Fruit fly (Drosophila melanogaster) whole organism, embryonic: ENCODE measurements around the gene Dbp21E2.

ENCODE experiments used
- Antp ChIP-seq: fragments of 200-800 bp; sonication (Bioruptor generic); optimal IDR thresholded peaks from 3 replicates; lab custom pipeline; 2016; ENCODE audit warnings: missing biosample characterization, missing genetic modification characterization
- CG10267 ChIP-seq: fragments of 200-800 bp; sonication (Bioruptor generic); optimal IDR thresholded peaks from 2 replicates; lab custom pipeline; 2018; ENCODE audit warnings: missing biosample characterization, mild to moderate bottlenecking, missing genetic modification characterization, moderate library complexity
- CG10979 ChIP-seq: fragments of 200-800 bp; sonication (Bioruptor generic); optimal IDR thresholded peaks from 2 replicates; lab custom pipeline; 2018; ENCODE audit warnings: missing biosample characterization, mild to moderate bottlenecking, missing genetic modification characterization, moderate library complexity
- CG12659 ChIP-seq: fragments of 200-800 bp; sonication (Bioruptor generic); optimal IDR thresholded peaks from 3 replicates; lab custom pipeline; 2017; ENCODE audit warnings: mild to moderate bottlenecking, missing biosample characterization, missing genetic modification reagents, missing genetic modification characterization
- CG12942 ChIP-seq: fragments of 200-800 bp; sonication (Bioruptor generic); optimal IDR thresholded peaks from 3 replicates; lab custom pipeline; 2016; ENCODE audit warnings: missing biosample characterization, missing genetic modification characterization
- CG13775 ChIP-seq: fragments of 200-800 bp; sonication (Bioruptor generic); optimal IDR thresholded peaks from 3 replicates; lab custom pipeline; 2017; ENCODE audit warnings: missing biosample characterization, mild to moderate bottlenecking, missing genetic modification characterization
- CG15269 ChIP-seq: fragments of 200-800 bp; sonication (Bioruptor generic); optimal IDR thresholded peaks from 2 replicates; lab custom pipeline; 2018; ENCODE audit warnings: missing biosample characterization, mild to moderate bottlenecking, missing genetic modification characterization, moderate library complexity
- CG15514 ChIP-seq: fragments of 200-800 bp; sonication (Bioruptor generic); optimal IDR thresholded peaks from 3 replicates; lab custom pipeline; 2017; ENCODE audit warnings: missing biosample characterization, missing genetic modification characterization, mild to moderate bottlenecking, moderate library complexity, missing genetic modification reagents
- CG15696 ChIP-seq: fragments of 200-800 bp; sonication (Bioruptor generic); optimal IDR thresholded peaks from 2 replicates; lab custom pipeline; 2019; ENCODE audit warnings: missing biosample characterization, mild to moderate bottlenecking, missing genetic modification characterization, moderate library complexity
- CG17359 ChIP-seq: fragments of 200-800 bp; sonication (Bioruptor generic); optimal IDR thresholded peaks from 3 replicates; lab custom pipeline; 2018; ENCODE audit warnings: missing biosample characterization, mild to moderate bottlenecking, missing genetic modification characterization, moderate library complexity
- CG17361 ChIP-seq: fragments of 200-800 bp; sonication (Bioruptor generic); IDR thresholded peaks from 3 replicates; pipeline ENCODE4 v1.3.6; 2022; ENCODE audit warnings: missing biosample characterization, missing genetic modification characterization
- CG2116 ChIP-seq: fragments of 200-800 bp; sonication (Bioruptor generic); optimal IDR thresholded peaks from 3 replicates; lab custom pipeline; 2018; ENCODE audit warnings: missing biosample characterization, mild to moderate bottlenecking, missing genetic modification characterization
- CG2202 ChIP-seq: fragments of 200-800 bp; sonication (Bioruptor generic); optimal IDR thresholded peaks from 2 replicates; lab custom pipeline; 2018; ENCODE audit warnings: missing biosample characterization, mild to moderate bottlenecking, missing genetic modification characterization
- CG2712 ChIP-seq: fragments of 200-800 bp; optimal IDR thresholded peaks from 3 replicates; lab custom pipeline; 2019; ENCODE audit warnings: missing biosample characterization, mild to moderate bottlenecking, missing genetic modification characterization, moderate library complexity
- CG2875 ChIP-seq: fragments of 200-800 bp; sonication (Bioruptor generic); optimal IDR thresholded peaks from 2 replicates; lab custom pipeline; 2017; ENCODE audit warnings: missing biosample characterization, mild to moderate bottlenecking, missing genetic modification characterization, missing genetic modification reagents
- CG2889 ChIP-seq: fragments of 200-800 bp; sonication (Bioruptor generic); IDR thresholded peaks from 3 replicates; pipeline ENCODE4 v1.3.6; 2022; ENCODE audit warnings: missing biosample characterization, missing genetic modification characterization
- CG43689 ChIP-seq: fragments of 200-800 bp; sonication (Bioruptor generic); IDR thresholded peaks from 2 replicates; pipeline ENCODE4 v1.3.6; 2022; ENCODE audit warnings: missing biosample characterization, missing genetic modification characterization
- CG4424 ChIP-seq: fragments of 200-800 bp; sonication (Bioruptor generic); optimal IDR thresholded peaks from 3 replicates; lab custom pipeline; 2016; ENCODE audit warnings: missing biosample characterization, missing genetic modification characterization
- CG6683 ChIP-seq: fragments of 200-800 bp; sonication (Bioruptor generic); optimal IDR thresholded peaks from 2 replicates; lab custom pipeline; 2017; ENCODE audit warnings: missing biosample characterization, mild to moderate bottlenecking, missing genetic modification characterization, missing genetic modification reagents
- CG7928 ChIP-seq: fragments of 200-800 bp; sonication (Bioruptor generic); optimal IDR thresholded peaks from 2 replicates; lab custom pipeline; 2017; ENCODE audit warnings: missing biosample characterization, mild to moderate bottlenecking, missing genetic modification characterization
- CG8089 ChIP-seq: fragments of 200-800 bp; sonication (Bioruptor generic); optimal IDR thresholded peaks from 3 replicates; lab custom pipeline; 2016; ENCODE audit warnings: missing biosample characterization, missing genetic modification characterization
- CG8359 ChIP-seq: fragments of 200-800 bp; sonication (Bioruptor generic); optimal IDR thresholded peaks from 2 replicates; lab custom pipeline; 2017; ENCODE audit warnings: missing biosample characterization, mild to moderate bottlenecking, missing genetic modification characterization, borderline replicate concordance
- CG8388 ChIP-seq: fragments of 200-800 bp; sonication (Bioruptor generic); optimal IDR thresholded peaks from 2 replicates; lab custom pipeline; 2019; ENCODE audit warnings: missing biosample characterization, mild to moderate bottlenecking, missing genetic modification characterization, moderate library complexity
- CG9609 ChIP-seq: fragments of 200-800 bp; sonication (Bioruptor generic); optimal IDR thresholded peaks from 3 replicates; lab custom pipeline; 2016; ENCODE audit warnings: missing biosample characterization, missing genetic modification characterization
- Dip3 ChIP-seq: fragments of 200-800 bp; sonication (Bioruptor generic); optimal IDR thresholded peaks from 3 replicates; lab custom pipeline; 2016; ENCODE audit warnings: missing biosample characterization, missing genetic modification characterization
- HmgZ ChIP-seq: fragments of 200-800 bp; sonication (Bioruptor generic); optimal IDR thresholded peaks from 2 replicates; lab custom pipeline; 2018; ENCODE audit warnings: missing biosample characterization, mild to moderate bottlenecking, missing genetic modification characterization
- Kr ChIP-seq: fragments of 200-800 bp; sonication (Bioruptor generic); optimal IDR thresholded peaks from 2 replicates; lab custom pipeline; 2017; ENCODE audit warnings: missing biosample characterization, mild to moderate bottlenecking, missing genetic modification characterization
- Med ChIP-seq: fragments of 200-800 bp; sonication (Bioruptor generic); peaks from one replicate; lab custom pipeline; 2016; ENCODE audit warnings: missing biosample characterization, missing genetic modification characterization, mild to moderate bottlenecking, inconsistent platforms, moderate library complexity
- Sox100B ChIP-seq: fragments of 200-800 bp; sonication (Bioruptor generic); optimal IDR thresholded peaks from 3 replicates; lab custom pipeline; 2018; ENCODE audit warnings: missing biosample characterization, mild to moderate bottlenecking, missing genetic modification characterization
- Ssrp ChIP-seq: fragments of 200-800 bp; sonication (Bioruptor generic); optimal IDR thresholded peaks from 2 replicates; lab custom pipeline; 2018; ENCODE audit warnings: missing biosample characterization, mild to moderate bottlenecking, missing genetic modification characterization, moderate library complexity
- az2 ChIP-seq: fragments of 200-800 bp; sonication (Bioruptor generic); optimal IDR thresholded peaks from 3 replicates; lab custom pipeline; 2016; ENCODE audit warnings: missing biosample characterization, missing genetic modification characterization
- bsh ChIP-seq, 2 experiments: fragments of 200-800 bp; sonication (Bioruptor generic); optimal IDR thresholded peaks; 2 replicates each; lab custom pipeline; 2017 to 2018; ENCODE audit warnings: mild to moderate bottlenecking in 2 of 2, missing biosample characterization in 2 of 2, missing genetic modification characterization in 2 of 2, moderate library complexity in 1 of 2
- cad ChIP-seq: fragments of >200 bp; optimal IDR thresholded peaks from 2 replicates; lab custom pipeline; 2017; ENCODE audit warnings: missing biosample characterization, missing genetic modification characterization
- cato ChIP-seq: fragments of 200-800 bp; sonication (Bioruptor generic); optimal IDR thresholded peaks from 2 replicates; lab custom pipeline; 2016; ENCODE audit warnings: missing biosample characterization, missing genetic modification characterization, borderline replicate concordance
- dmrt99B ChIP-seq: fragments of 200-800 bp; sonication (Bioruptor generic); optimal IDR thresholded peaks from 2 replicates; lab custom pipeline; 2018; ENCODE audit warnings: missing biosample characterization, mild to moderate bottlenecking, missing genetic modification characterization, moderate library complexity
- fd96Cb ChIP-seq: fragments of 200-800 bp; sonication (Bioruptor generic); optimal IDR thresholded peaks from 2 replicates; lab custom pipeline; 2018; ENCODE audit warnings: missing biosample characterization, mild to moderate bottlenecking, missing genetic modification characterization, moderate library complexity
- grau ChIP-seq: fragments of 200-800 bp; optimal IDR thresholded peaks from 3 replicates; lab custom pipeline; 2019; ENCODE audit warnings: missing biosample characterization, mild to moderate bottlenecking, missing genetic modification characterization, moderate library complexity
- h ChIP-seq: fragments of >200 bp; optimal IDR thresholded peaks from 2 replicates; lab custom pipeline; 2017
- lola ChIP-seq, 3 experiments: fragments of >200 bp in 2 of 3; fragments of 200-800 bp in 1 of 3; sonication (Bioruptor generic) in 1 of 3; optimal IDR thresholded peaks; 2 replicates each; lab custom pipeline; 2017 to 2019; ENCODE audit warnings: missing biosample characterization in 3 of 3, missing genetic modification characterization in 3 of 3, mild to moderate bottlenecking in 1 of 3, moderate library complexity in 1 of 3
- lov ChIP-seq, 2 experiments: fragments of 200-800 bp in 1 of 2; fragments of >200 bp in 1 of 2; sonication (Bioruptor generic) in 1 of 2; IDR thresholded peaks in 1 of 2; optimal IDR thresholded peaks in 1 of 2; 2 replicates in 1 of 2; 3 replicates in 1 of 2; pipeline versions ENCODE4 v1.3.6 to Lab custom; 2017 to 2022; ENCODE audit warnings: missing biosample characterization in 1 of 2, missing genetic modification characterization in 1 of 2
- nmo ChIP-seq: fragments of 200-800 bp; sonication (Bioruptor generic); optimal IDR thresholded peaks from 2 replicates; lab custom pipeline; 2018; ENCODE audit warnings: missing biosample characterization, mild to moderate bottlenecking, missing genetic modification characterization, moderate library complexity
- prd ChIP-seq, 3 experiments: fragments of >200 bp in 2 of 3; fragments of 200-800 bp in 1 of 3; sonication (Bioruptor generic) in 1 of 3; optimal IDR thresholded peaks in 2 of 3; IDR thresholded peaks in 1 of 3; 2 replicates in 2 of 3; 3 replicates in 1 of 3; pipeline versions ENCODE4 v1.3.6 to Lab custom; 2017 to 2022; ENCODE audit warnings: missing biosample characterization in 1 of 3, missing genetic modification characterization in 1 of 3
- ro ChIP-seq: fragments of 200-800 bp; sonication (Bioruptor generic); IDR thresholded peaks from 2 replicates; pipeline ENCODE4 v1.3.6; 2022; ENCODE audit warnings: missing biosample characterization, missing genetic modification characterization
- salm ChIP-seq: fragments of 200-800 bp; sonication (Bioruptor generic); optimal IDR thresholded peaks from 2 replicates; lab custom pipeline; 2018; ENCODE audit warnings: missing biosample characterization, mild to moderate bottlenecking, missing genetic modification characterization
- sisA ChIP-seq: fragments of 200-800 bp; sonication (Bioruptor generic); IDR thresholded peaks from 2 replicates; pipeline ENCODE4 v1.3.6; 2022; ENCODE audit warnings: missing biosample characterization, missing genetic modification characterization
- trem ChIP-seq: fragments of 200-800 bp; optimal IDR thresholded peaks from 3 replicates; lab custom pipeline; 2019; ENCODE audit warnings: missing biosample characterization, mild to moderate bottlenecking, missing genetic modification characterization, moderate library complexity

Gene Dbp21E2

DNA sequence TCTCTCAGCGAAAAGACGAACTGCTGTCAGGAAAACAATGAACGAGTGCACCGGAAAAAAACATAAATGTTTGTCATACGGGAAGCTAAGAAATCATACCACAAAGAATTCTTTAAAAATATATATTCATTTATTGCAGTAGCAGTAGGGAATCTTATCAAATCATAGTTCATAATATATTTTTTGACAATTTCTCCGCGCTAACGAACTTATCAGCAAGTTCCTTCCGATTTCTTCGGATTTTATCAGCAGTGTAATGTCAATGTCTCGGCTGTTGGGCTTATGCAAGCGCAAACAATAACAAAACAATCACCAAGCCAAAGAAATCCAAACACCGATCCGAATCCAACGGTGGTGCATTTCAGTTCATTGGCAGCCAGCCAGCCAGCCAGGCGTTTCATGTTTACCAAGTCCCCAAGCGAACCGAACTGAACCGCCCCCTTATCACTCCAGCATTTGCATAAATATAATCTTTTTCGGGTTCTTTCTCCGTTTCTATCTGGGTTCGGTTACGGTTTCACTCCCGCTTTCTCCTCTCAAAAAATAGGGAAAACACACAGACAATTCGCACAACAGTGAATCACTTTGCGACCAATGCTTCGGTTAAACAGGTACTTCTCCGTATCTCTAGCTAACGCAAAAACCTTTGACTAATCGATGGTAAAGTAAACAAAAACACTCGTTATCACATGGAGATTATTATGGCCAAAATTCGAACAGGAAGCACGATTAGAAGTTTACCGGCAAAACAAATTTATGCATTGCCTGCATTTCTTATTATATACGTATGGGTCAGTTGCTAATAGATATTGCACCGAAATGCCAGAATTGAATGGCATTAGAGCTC is 16.4 kb downstream of the Dbp21E2 start (continued):
- peak; percentile 18 for TF ChIP-seq cato
- peak; percentile 63 for TF ChIP-seq CG2712 (tag; lab: Kevin White, UChicago)
- 0 out of 2 replicates have a peak, but pooled peaks have one; percentile 25 for TF ChIP-seq CG43689 (GFP tag; lab: Robert Waterston, UW)
- TF ChIP-seq Dip3 (GFP tag; lab: Kevin White, UChicago) = no peak
- peak; percentile 54 for TF ChIP-seq CG2202 (tag; lab: Kevin White, UChicago)
- TF ChIP-seq prd (optimal IDR thresholded peaks at IDR 0.05; lab: Kevin White, UChicago) = no peak
- TF ChIP-seq prd (GFP tag; IDR thresholded peaks at IDR 0.05; lab: Robert Waterston, UW) = peak; percentile 21; the same call in 1 of the 3 replicates
- TF ChIP-seq CG10979 (tag; lab: Kevin White, UChicago) = peak; percentile 66
- peak; percentile 33 for TF ChIP-seq CG8089 (GFP tag; lab: Kevin White, UChicago)
- no peak for TF ChIP-seq Antp (GFP tag; lab: Kevin White, UChicago)
- TF ChIP-seq cad = no peak
- peak; percentile 70 for TF ChIP-seq dmrt99B (tag; lab: Kevin White, UChicago)
- peak; percentile 48 for TF ChIP-seq nmo (GFP tag; lab: Kevin White, UChicago)
- TF ChIP-seq az2 (GFP tag; lab: Kevin White, UChicago) = peak; percentile 45
- peak; percentile 18 for TF ChIP-seq grau
- peak; percentile 39 for TF ChIP-seq CG15269
- TF ChIP-seq HmgZ = no peak
- peak in 1 of 3 experiments; percentile 41 for TF ChIP-seq lola (GFP tag; optimal IDR thresholded peaks at IDR 0.05; lab: Kevin White, UChicago)
- peak; percentile 17 for TF ChIP-seq CG12659
- TF ChIP-seq ro (GFP tag; lab: Robert Waterston, UW) = no peak
- TF ChIP-seq CG2116 = peak; percentile 0
- TF ChIP-seq CG12942 = peak; percentile 47
- peak; percentile 60 for TF ChIP-seq sisA (GFP tag; lab: Robert Waterston, UW)
- no peak for TF ChIP-seq CG8359 (GFP tag; lab: Kevin White, UChicago)
- no peak for TF ChIP-seq CG15514 (GFP tag; lab: Kevin White, UChicago)
- no peak for TF ChIP-seq CG6683 (GFP tag; lab: Kevin White, UChicago)
- TF ChIP-seq Med (GFP tag; lab: Kevin White, UChicago) = peak; percentile 74
- TF ChIP-seq CG8388 = peak; percentile 23
- TF ChIP-seq salm = peak; percentile 44
- TF ChIP-seq CG9609 = peak; percentile 7
- TF ChIP-seq Kr (GFP tag; lab: Kevin White, UChicago) = peak; percentile 27
- TF ChIP-seq Ssrp (tag; lab: Kevin White, UChicago) = peak; percentile 48
- peak; percentile 30 for TF ChIP-seq CG4424 (GFP tag; lab: Kevin White, UChicago)
- peak in 1 of 2 experiments; percentile 60 for TF ChIP-seq bsh (GFP tag; optimal IDR thresholded peaks at IDR 0.05; lab: Kevin White, UChicago)
- no peak for TF ChIP-seq CG7928 (GFP tag; lab: Kevin White, UChicago)
- TF ChIP-seq Sox100B (GFP tag; lab: Kevin White, UChicago) = peak; percentile 65
- no peak for TF ChIP-seq CG2889 (GFP tag; lab: Robert Waterston, UW)
- TF ChIP-seq trem (tag; lab: Kevin White, UChicago) = peak; percentile 8
- TF ChIP-seq CG13775 (GFP tag; lab: Kevin White, UChicago) = peak; percentile 10
- peak; percentile 19 for TF ChIP-seq CG15696 (tag; lab: Kevin White, UChicago)
- peak; percentile 39 for TF ChIP-seq fd96Cb (tag; lab: Kevin White, UChicago)
- peak; percentile 25 for TF ChIP-seq CG17359 (tag; lab: Kevin White, UChicago)
- no peak for TF ChIP-seq h (lab: Kevin White, UChicago)
- no peak for TF ChIP-seq lov (optimal IDR thresholded peaks at IDR 0.05; lab: Kevin White, UChicago)
- 0 out of 3 replicates have a peak, but pooled peaks have one; percentile 17 for TF ChIP-seq lov (GFP tag; IDR thresholded peaks at IDR 0.05; lab: Robert Waterston, UW)
- TF ChIP-seq CG17361 (GFP tag; lab: Robert Waterston, UW) = peak; percentile 56; the same call in 2 of the 3 replicates
- TF ChIP-seq CG10267 (tag; lab: Kevin White, UChicago) = peak; percentile 49
- peak; percentile 66 for TF ChIP-seq CG2875 (GFP tag; lab: Kevin White, UChicago)
